Worm (Caenorhabditis elegans): ENCODE data around the gene C48B4.7.

The C48B4.7 gene

ce11 chrIII:9559381-9559881, at the start of gene C48B4.7:
C48B4.7 (minus strand) TSS chrIII:9559431.
- TF ChIP-seq unc-39 (tag; optimal IDR thresholded peaks at IDR 0.05) (no peak), hlh-1 (tag; optimal IDR thresholded peaks at IDR 0.05) (no peak), sem-2 (GFP tag; optimal IDR thresholded peaks at IDR 0.05) (no peak), M03D4.4 (tag; optimal IDR thresholded peaks at IDR 0.05) (no peak), lin-32 (GFP tag; optimal IDR thresholded peaks at IDR 0.05) (no peak), lin-13 (tag; optimal IDR thresholded peaks at IDR 0.05) (no peak), cnd-1 (tag; optimal IDR thresholded peaks at IDR 0.05) (no peak), elt-3 (tag; optimal IDR thresholded peaks at IDR 0.05) (no peak), ceh-39 (tag; optimal IDR thresholded peaks at IDR 0.05) (no peak), mab-5 (tag; optimal IDR thresholded peaks at IDR 0.05) (no peak), sptf-1 (tag; optimal IDR thresholded peaks at IDR 0.05) (no peak), unc-62 (GFP tag; optimal IDR thresholded peaks at IDR 0.05) (no peak), mls-2 (tag; optimal IDR thresholded peaks at IDR 0.05) (no peak), blmp-1 (tag; optimal IDR thresholded peaks at IDR 0.05) (no peak)

ce11 chrIII:9608650-9609049, 49.4 kb upstream of the C48B4.7 start, which contains the start of gene clec-161:
clec-161 (minus strand) TSS chrIII:9608750.
- no peak for TF ChIP-seq ceh-43 (GFP tag; optimal IDR thresholded peaks at IDR 0.05)
- TF ChIP-seq ham-2 (GFP tag; optimal IDR thresholded peaks at IDR 0.05) = no peak
- no peak for TF ChIP-seq tbx-8 (GFP tag; optimal IDR thresholded peaks at IDR 0.05)
- TF ChIP-seq bed-3 (GFP tag; optimal IDR thresholded peaks at IDR 0.05) = no peak

ce11 chrIII:9600645-9601044, 41.4 kb upstream of the C48B4.7 start, which contains the start of gene F58A4.2:
F58A4.2 (minus strand) TSS chrIII:9600745.
- TF ChIP-seq nhr-12 (tag; optimal IDR thresholded peaks at IDR 0.05) (no peak), ham-2 (GFP tag; optimal IDR thresholded peaks at IDR 0.05) (no peak)

ce11 chrIII:9598168-9598567, 38.9 kb upstream of the C48B4.7 start, which contains the start of gene F58A4.1:
F58A4.1 (plus strand) TSS chrIII:9598468.
- no peak for TF ChIP-seq ceh-39 (tag; optimal IDR thresholded peaks at IDR 0.05)
- no peak for TF ChIP-seq pha-4 (tag; optimal IDR thresholded peaks at IDR 0.05)

- no peak for TF ChIP-seq lin-32 (GFP tag; optimal IDR thresholded peaks at IDR 0.05)
- TF ChIP-seq ceh-43 (GFP tag; optimal IDR thresholded peaks at IDR 0.05) = no peak
- TF ChIP-seq nhr-12 (tag; optimal IDR thresholded peaks at IDR 0.05) = no peak
- TF ChIP-seq ztf-11 (tag; optimal IDR thresholded peaks at IDR 0.05) = no peak
- TF ChIP-seq M03D4.4 (tag; optimal IDR thresholded peaks at IDR 0.05) = no peak
- no peak for TF ChIP-seq ham-2 (GFP tag; optimal IDR thresholded peaks at IDR 0.05)
- no peak for TF ChIP-seq drap-1 (GFP tag; optimal IDR thresholded peaks at IDR 0.05)
These were observed 37.8 kb upstream of the C48B4.7 start, which contains the start of gene C48B4.12 for ce11 chrIII:9597044-9597443. C48B4.12 (plus strand) TSS chrIII:9597344.

ce11 chrIII:9595563-9595962, 36.3 kb upstream of the C48B4.7 start, which contains the start of gene rom-2:
rom-2 (minus strand) TSS chrIII:9595663.
- TF ChIP-seq lin-32 (GFP tag; optimal IDR thresholded peaks at IDR 0.05) (no peak), ham-2 (GFP tag; optimal IDR thresholded peaks at IDR 0.05) (no peak), elt-1 (tag; optimal IDR thresholded peaks at IDR 0.05; ENCODE audit: borderline replicate concordance, insufficient read depth) (no peak), tbx-8 (GFP tag; optimal IDR thresholded peaks at IDR 0.05) (no peak), unc-120 (tag; optimal IDR thresholded peaks at IDR 0.05; ENCODE audit: poor library complexity, severe bottlenecking) (no peak), flh-1 (GFP tag; optimal IDR thresholded peaks at IDR 0.05) (no peak), nhr-28 (tag; optimal IDR thresholded peaks at IDR 0.05) (no peak)

ce11 chrIII:9592118-9592517, 32.9 kb upstream of the C48B4.7 start, which contains the start of gene acox-1.5:
acox-1.5 (minus strand) TSS chrIII:9592192.
- TF ChIP-seq ces-1 (GFP tag; optimal IDR thresholded peaks at IDR 0.05) (no peak), elt-1 (tag; optimal IDR thresholded peaks at IDR 0.05; ENCODE audit: borderline replicate concordance, insufficient read depth) (no peak), lsy-2 (tag; optimal IDR thresholded peaks at IDR 0.05) (no peak), elt-3 (tag; optimal IDR thresholded peaks at IDR 0.05) (no peak), pha-4 (tag; optimal IDR thresholded peaks at IDR 0.05) (no peak), ham-2 (GFP tag; optimal IDR thresholded peaks at IDR 0.05) (no peak), mls-2 (tag; optimal IDR thresholded peaks at IDR 0.05) (no peak), sem-2 (GFP tag; optimal IDR thresholded peaks at IDR 0.05) (no peak), flh-1 (GFP tag; optimal IDR thresholded peaks at IDR 0.05) (no peak), unc-120 (tag; optimal IDR thresholded peaks at IDR 0.05; ENCODE audit: poor library complexity, severe bottlenecking) (no peak), blmp-1 (tag; optimal IDR thresholded peaks at IDR 0.05) (no peak), zip-8 (tag; optimal IDR thresholded peaks at IDR 0.05) (no peak), M03D4.4 (tag; optimal IDR thresholded peaks at IDR 0.05) (no peak), hlh-1 (tag; optimal IDR thresholded peaks at IDR 0.05) (no peak)

All from whole organism, mixed stage, embryonic.